Worm (Caenorhabditis elegans) whole organism, L3 larva: Measurements from ENCODE around the gene kars-1.
"Not testable (repeated sequence)": the region's sequence is repeated elsewhere in the genome, so short reads cannot be mapped to it uniquely, and the experiment has no call there.

ENCODE experiments used
- R02D3.7 ChIP-seq: fragments of 150-350 bp; optimal IDR thresholded peaks from 2 replicates; lab custom pipeline; 2014; ENCODE audit warnings: missing biosample characterization, missing genetic modification characterization
- aly-2 ChIP-seq: fragments of 150-350 bp; optimal IDR thresholded peaks from 2 replicates; lab custom pipeline; 2014; ENCODE audit warnings: missing biosample characterization, missing genetic modification characterization
- ama-1 ChIP-seq: fragments of 150-350 bp; optimal IDR thresholded peaks from 2 replicates; lab custom pipeline; 2018
- ceh-82 ChIP-seq: fragments of 150-350 bp; optimal IDR thresholded peaks from 2 replicates; lab custom pipeline; 2014; ENCODE audit warnings: missing biosample characterization, missing genetic modification characterization
- ceh-9 ChIP-seq: sonication (generic microtip); optimal IDR thresholded peaks from 2 replicates; lab custom pipeline; 2018; ENCODE audit warnings: missing biosample characterization, missing genetic modification characterization
- egl-5 ChIP-seq: fragments of 150-350 bp; optimal IDR thresholded peaks from 2 replicates; lab custom pipeline; 2017; ENCODE audit warnings: missing biosample characterization, missing genetic modification reagents, missing genetic modification characterization, inconsistent platforms
- elt-1 ChIP-seq: fragments of 150-350 bp; optimal IDR thresholded peaks from 2 replicates; lab custom pipeline; 2014; ENCODE audit warnings: missing biosample characterization, missing genetic modification characterization
- elt-2 ChIP-seq: sonication (generic microtip); optimal IDR thresholded peaks from 2 replicates; lab custom pipeline; 2016; ENCODE audit warnings: missing genetic modification reagents, mild to moderate bottlenecking, missing genetic modification characterization, missing compliant biosample characterization
- elt-3 ChIP-seq, 3 experiments: fragments of 150-350 bp in 1 of 3; sonication (generic microtip) in 2 of 3; optimal IDR thresholded peaks; 2 replicates in 2 of 3; 4 replicates in 1 of 3; lab custom pipeline; 2014 to 2017; ENCODE audit warnings: missing biosample characterization in 3 of 3, missing genetic modification characterization in 3 of 3
- fkh-2 ChIP-seq: fragments of 150-350 bp; optimal IDR thresholded peaks from 2 replicates; lab custom pipeline; 2014; ENCODE audit warnings: missing biosample characterization, missing genetic modification reagents, missing genetic modification characterization
- fos-1 ChIP-seq: fragments of 150-350 bp; optimal IDR thresholded peaks from 2 replicates; lab custom pipeline; 2014; ENCODE audit warnings: missing biosample characterization, missing genetic modification characterization
- jun-1 ChIP-seq: fragments of 150-350 bp; optimal IDR thresholded peaks from 2 replicates; lab custom pipeline; 2014; ENCODE audit warnings: missing biosample characterization, missing genetic modification reagents, missing genetic modification characterization
- lin-15B ChIP-seq: fragments of 150-350 bp; optimal IDR thresholded peaks from 2 replicates; lab custom pipeline; 2014; ENCODE audit warnings: missing biosample characterization, missing genetic modification characterization
- lin-39 ChIP-seq: fragments of 150-350 bp; optimal IDR thresholded peaks from 2 replicates; lab custom pipeline; 2018; ENCODE audit warnings: missing biosample characterization, missing genetic modification reagents, missing genetic modification characterization
- mdl-1 ChIP-seq: fragments of 150-350 bp; optimal IDR thresholded peaks from 2 replicates; lab custom pipeline; 2014; ENCODE audit warnings: missing biosample characterization, missing genetic modification characterization
- nfya-1 ChIP-seq: sonication (generic microtip); optimal IDR thresholded peaks from 2 replicates; lab custom pipeline; 2017; ENCODE audit warnings: missing genetic modification characterization, mild to moderate bottlenecking, missing compliant biosample characterization, antibody characterized with exemption, moderate library complexity; ENCODE audit not compliant: insufficient read depth
- nhr-11 ChIP-seq: fragments of 150-350 bp; optimal IDR thresholded peaks from 2 replicates; lab custom pipeline; 2014; ENCODE audit warnings: missing biosample characterization, missing genetic modification characterization
- nhr-23 ChIP-seq: fragments of 150-350 bp; optimal IDR thresholded peaks from 2 replicates; lab custom pipeline; 2014; ENCODE audit warnings: missing biosample characterization, missing genetic modification reagents, missing genetic modification characterization
- nhr-237 ChIP-seq: fragments of 150-350 bp; optimal IDR thresholded peaks from 2 replicates; lab custom pipeline; 2014; ENCODE audit warnings: missing biosample characterization, missing genetic modification characterization
- nhr-25 ChIP-seq: sonication (generic microtip); optimal IDR thresholded peaks from 2 replicates; lab custom pipeline; 2017; ENCODE audit warnings: missing biosample characterization, missing genetic modification characterization
- nhr-28 ChIP-seq: fragments of 150-350 bp; optimal IDR thresholded peaks from 2 replicates; lab custom pipeline; 2014; ENCODE audit warnings: missing biosample characterization, missing genetic modification characterization
- nhr-43 ChIP-seq: sonication (generic microtip); optimal IDR thresholded peaks from 2 replicates; lab custom pipeline; 2016; ENCODE audit warnings: mild to moderate bottlenecking, missing genetic modification characterization, missing compliant biosample characterization; ENCODE audit not compliant: poor library complexity, severe bottlenecking
- nhr-77 ChIP-seq: fragments of 150-350 bp; optimal IDR thresholded peaks from 2 replicates; lab custom pipeline; 2014; ENCODE audit warnings: missing biosample characterization, missing genetic modification characterization
- pqm-1 ChIP-seq: fragments of 150-350 bp; optimal IDR thresholded peaks from 2 replicates; lab custom pipeline; 2017; ENCODE audit warnings: missing biosample characterization, missing genetic modification characterization, inconsistent platforms
- sea-2 ChIP-seq: fragments of 150-350 bp; sonication (generic microtip); optimal IDR thresholded peaks from 4 replicates; lab custom pipeline; 2014; ENCODE audit warnings: missing biosample characterization, missing genetic modification reagents, missing genetic modification characterization
- skn-1 ChIP-seq: fragments of 150-350 bp; optimal IDR thresholded peaks from 2 replicates; lab custom pipeline; 2014; ENCODE audit warnings: missing biosample characterization, missing genetic modification characterization
- unc-62 ChIP-seq: fragments of 150-350 bp; sonication (generic microtip); optimal IDR thresholded peaks from 4 replicates; lab custom pipeline; 2014; ENCODE audit warnings: missing biosample characterization, missing genetic modification reagents, missing genetic modification characterization
- zag-1 ChIP-seq: fragments of 150-350 bp; optimal IDR thresholded peaks from 2 replicates; lab custom pipeline; 2014; ENCODE audit warnings: missing biosample characterization, missing genetic modification characterization
- ztf-11 ChIP-seq: fragments of 150-350 bp; optimal IDR thresholded peaks from 2 replicates; lab custom pipeline; 2014; ENCODE audit warnings: missing biosample characterization, missing genetic modification characterization
- ztf-4 ChIP-seq: fragments of 150-350 bp; optimal IDR thresholded peaks from 2 replicates; lab custom pipeline; 2014; ENCODE audit warnings: missing biosample characterization, missing genetic modification characterization

Gene kars-1

DNA sequence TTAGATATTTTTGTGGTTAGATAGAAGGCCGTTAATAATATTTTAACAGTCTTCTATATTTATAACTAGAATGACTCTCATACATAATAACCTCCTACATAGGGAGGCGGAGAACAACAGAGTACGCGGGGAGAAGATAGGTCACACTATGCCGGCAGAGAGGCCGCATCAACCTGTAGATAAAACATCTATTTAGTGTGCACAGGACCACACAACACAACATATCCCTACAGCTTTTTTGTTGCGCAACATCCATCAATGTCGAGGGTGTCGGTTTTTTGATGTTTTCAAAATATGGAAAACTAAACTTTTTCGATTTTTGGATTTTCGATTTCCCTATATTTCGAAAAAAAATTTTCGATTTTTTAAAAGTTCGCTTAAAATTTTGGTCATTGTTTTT, 18.6 kb upstream of the kars-1 start:
- TF ChIP-seq elt-1 (no peak), zag-1 (no peak), skn-1 (tag; lab: Kevin White, UChicago) (no peak), fkh-2 (no peak), jun-1 (tag; lab: Kevin White, UChicago) (no peak)

DNA sequence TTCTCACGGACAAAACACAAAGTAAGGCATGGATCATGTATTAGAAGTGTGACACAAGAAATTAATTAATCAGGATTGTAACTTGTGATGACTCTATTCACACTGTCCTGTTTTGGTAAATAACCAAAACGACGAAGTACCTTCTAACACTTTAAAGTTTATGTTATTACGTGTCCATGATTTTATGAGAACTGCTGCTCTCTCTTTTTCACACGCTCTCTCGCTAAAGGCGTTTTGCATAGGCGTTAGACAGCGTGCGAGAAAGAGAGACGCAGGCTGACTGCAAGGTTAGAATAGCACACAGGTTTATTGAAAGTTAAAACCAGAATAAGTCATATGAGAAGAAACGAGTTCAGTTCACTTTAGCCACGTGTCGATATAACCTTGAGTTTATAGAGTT, 17.9 kb upstream of the kars-1 start:
- TF ChIP-seq zag-1 (no peak), ceh-82 (tag; lab: Kevin White, UChicago) (no peak), elt-3 (tag; optimal IDR thresholded peaks at IDR 0.05; lab: Kevin White, UChicago) (no peak), nhr-25 (peak; percentile 71), egl-5 (tag; lab: Kevin White, UChicago) (peak; percentile 31)
- TF ChIP-seq, all 47 proteins: peak for 2

DNA sequence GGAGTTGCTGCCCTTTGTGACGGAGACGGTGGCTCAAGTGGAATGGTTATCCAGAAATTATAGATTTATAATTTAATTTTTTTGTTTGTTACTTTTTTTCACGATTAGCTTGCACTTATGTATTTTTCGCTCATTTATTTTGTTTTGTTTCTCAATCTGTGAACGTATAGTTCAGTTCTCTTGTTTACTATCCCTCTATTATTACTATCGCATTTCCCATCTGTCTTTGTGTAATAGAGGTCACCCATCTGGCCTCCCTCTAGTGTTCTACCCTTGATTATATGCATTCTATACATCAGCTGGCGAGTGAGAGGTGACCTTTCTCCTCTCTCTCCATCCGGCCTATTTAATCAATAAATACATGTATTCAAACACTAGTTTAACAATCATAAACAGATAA, 11.8 kb upstream of the kars-1 start, which contains the start of the genes T02G5.14 and T02G5.15:
T02G5.14 (plus strand) TSS at position 301 of the 400 bp plus-strand sequence.
T02G5.15 (plus strand) TSS at position 301 of the 400 bp plus-strand sequence.
- not testable (repeated sequence) for TF ChIP-seq ceh-9 (tag; lab: Kevin White, UChicago); fkh-2; unc-62 (GFP tag; lab: Kevin White, UChicago)

DNA sequence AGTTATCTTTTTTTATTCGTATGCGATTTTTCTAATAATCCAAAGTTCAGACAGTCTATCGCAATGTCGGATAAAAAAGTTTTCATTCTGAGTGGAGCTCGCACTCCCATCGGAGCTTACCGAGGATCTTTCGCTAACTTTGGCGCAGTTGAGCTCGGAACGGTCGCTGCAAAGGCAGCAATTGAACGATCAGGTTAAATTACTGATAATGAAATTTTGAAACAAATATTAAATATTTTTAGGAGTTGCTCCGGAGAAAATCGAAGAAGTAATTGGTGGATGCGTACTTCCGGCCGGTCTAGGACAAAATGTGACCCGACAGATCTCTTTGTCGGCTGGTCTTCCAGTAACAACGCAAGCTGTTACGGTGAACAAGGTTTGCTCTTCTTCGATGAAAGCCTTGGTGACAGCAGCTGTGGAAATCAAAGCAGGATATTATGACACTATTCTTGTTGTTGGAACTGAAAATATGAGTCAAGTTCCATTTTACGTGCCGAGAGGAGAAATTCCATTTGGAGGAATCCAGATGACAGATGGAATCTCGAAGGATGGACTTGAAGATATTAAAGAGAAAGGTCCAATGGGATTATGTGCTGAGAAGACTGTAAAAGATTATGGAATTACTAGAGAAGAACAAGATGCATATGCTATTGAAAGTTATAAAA, 3.5 kb upstream of the kars-1 start, which contains the start of gene T02G5.7:
T02G5.7 (plus strand) TSS at position 51 of the 665 bp plus-strand sequence.
- no peak for TF ChIP-seq nhr-25
- TF ChIP-seq ama-1: peak; percentile 17

DNA sequence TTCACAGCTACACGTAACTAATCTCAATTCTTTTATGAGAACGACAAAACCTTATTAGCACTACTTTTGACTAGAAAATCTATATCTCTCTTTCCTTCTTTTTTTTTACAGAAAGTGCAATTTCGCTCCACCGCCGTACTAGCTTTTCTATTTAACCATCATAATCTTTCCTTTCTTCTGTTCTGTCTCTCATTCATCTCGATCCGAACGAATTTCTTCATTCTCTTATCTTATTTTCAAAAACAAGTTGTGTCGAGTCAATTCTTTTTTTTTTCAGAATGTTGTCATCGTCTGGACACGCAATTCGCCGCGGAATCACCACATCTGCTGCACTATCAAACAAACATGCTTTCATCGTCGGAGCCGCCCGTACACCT, 1.3 kb upstream of the kars-1 start, which contains the start of gene kat-1:
kat-1 (plus strand) TSS at position 278 of the 377 bp plus-strand sequence.
- TF ChIP-seq nhr-77 (tag; lab: Kevin White, UChicago) (no peak), nhr-237 (no peak), nhr-43 (tag; lab: Kevin White, UChicago) (no peak), sea-2 (GFP tag; lab: Kevin White, UChicago) (no peak), aly-2 (tag; lab: Kevin White, UChicago) (no peak), elt-2 (tag; lab: Kevin White, UChicago) (no peak), lin-39 (no peak), lin-15B (tag; lab: Kevin White, UChicago) (no peak), mdl-1 (no peak), ama-1 (no peak)
- TF ChIP-seq, all 47 proteins: peak for 0

DNA sequence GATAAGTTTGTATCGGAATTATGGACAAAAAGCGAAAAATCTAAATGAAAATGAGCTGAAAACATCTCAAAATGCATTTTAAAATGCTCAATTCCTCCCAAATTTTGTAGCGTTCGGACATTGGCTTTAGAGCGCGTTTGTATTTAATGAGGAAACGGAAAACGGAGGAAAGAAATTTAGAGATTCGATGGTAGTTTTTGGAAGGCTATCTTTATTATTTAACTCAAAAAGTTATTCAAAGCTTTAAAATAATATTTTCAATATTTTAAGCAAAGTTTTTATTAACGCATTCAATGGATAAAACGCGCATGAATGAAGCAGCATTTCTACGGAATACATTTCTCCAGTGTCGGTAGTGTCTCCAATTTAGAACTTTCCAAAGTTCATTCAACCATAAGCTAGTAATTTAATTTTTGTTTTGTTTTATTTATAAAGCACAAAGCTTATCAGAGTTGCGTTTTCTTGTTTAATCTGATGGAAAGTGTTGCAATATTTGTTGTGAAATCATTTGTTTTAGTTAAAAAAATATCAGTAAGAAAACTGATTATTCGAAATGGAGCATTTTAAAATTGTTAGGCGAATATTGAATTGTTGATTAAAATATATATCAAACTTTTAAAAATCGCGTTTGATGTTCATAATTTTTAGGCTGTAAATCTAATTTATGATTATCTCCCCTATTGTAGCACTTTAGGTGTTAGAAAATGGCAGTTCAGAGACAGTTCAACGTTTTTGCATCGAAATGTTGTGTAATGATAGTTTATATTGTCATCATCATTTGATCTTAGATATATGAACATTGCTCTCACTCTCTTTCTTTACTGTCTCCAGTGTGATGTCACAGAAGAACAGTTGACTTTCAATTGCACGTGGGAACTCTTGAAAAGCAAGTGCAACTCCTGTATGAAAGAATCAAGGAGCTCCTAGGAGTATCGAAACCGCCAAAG, 648 bp upstream of the kars-1 start:
- TF ChIP-seq ceh-82 (tag; lab: Kevin White, UChicago) (no peak), skn-1 (tag; lab: Kevin White, UChicago) (peak; percentile 58), ztf-4 (tag; lab: Kevin White, UChicago) (no peak), nfya-1 (tag; lab: Kevin White, UChicago) (peak; percentile 62), nhr-77 (tag; lab: Kevin White, UChicago) (no peak), elt-1 (no peak), nhr-237 (no peak), nhr-11 (tag; lab: Kevin White, UChicago) (peak; percentile 86), nhr-28 (tag; lab: Kevin White, UChicago) (no peak), egl-5 (tag; lab: Kevin White, UChicago) (peak; percentile 76), fos-1 (tag; lab: Kevin White, UChicago) (no peak), ztf-11 (tag; lab: Kevin White, UChicago) (no peak), nhr-25 (peak; percentile 39), fkh-2 (no peak), unc-62 (GFP tag; lab: Kevin White, UChicago) (no peak), jun-1 (tag; lab: Kevin White, UChicago) (peak; percentile 1), elt-2 (tag; lab: Kevin White, UChicago) (peak; percentile 61), nhr-43 (tag; lab: Kevin White, UChicago) (no peak), R02D3.7 (tag; lab: Kevin White, UChicago) (no peak), lin-39 (no peak), nhr-23 (tag; lab: Kevin White, UChicago) (peak; percentile 59), pqm-1 (tag; lab: Kevin White, UChicago) (peak; percentile 41), lin-15B (tag; lab: Kevin White, UChicago) (peak; percentile 86)
